Worm (Caenorhabditis elegans) whole organism, L2 larva: Measurements from ENCODE around the gene C06A12.8.

Experiments used
- ama-1 ChIP-seq: fragments of 150-350 bp; optimal IDR thresholded peaks from 2 replicates; lab custom pipeline; 2018; ENCODE audit warnings: inconsistent platforms
- blmp-1 ChIP-seq: sonication (generic microtip); optimal IDR thresholded peaks from 2 replicates; lab custom pipeline; 2017; ENCODE audit warnings: missing genetic modification characterization, mild to moderate bottlenecking, missing compliant biosample characterization, antibody characterized with exemption, moderate library complexity; ENCODE audit not compliant: insufficient read depth
- lin-11 ChIP-seq: fragments of 150-350 bp; sonication (generic microtip); optimal IDR thresholded peaks from 2 replicates; lab custom pipeline; 2014; ENCODE audit warnings: missing biosample characterization, missing genetic modification characterization, inconsistent platforms, mixed read lengths
- nhr-11 ChIP-seq: fragments of 150-350 bp; optimal IDR thresholded peaks from 2 replicates; lab custom pipeline; 2014; ENCODE audit warnings: missing biosample characterization, missing genetic modification characterization
- nhr-12 ChIP-seq: fragments of 150-350 bp; optimal IDR thresholded peaks from 2 replicates; lab custom pipeline; 2014; ENCODE audit warnings: missing biosample characterization, missing genetic modification characterization
- nhr-237 ChIP-seq: fragments of 150-350 bp; optimal IDR thresholded peaks from 2 replicates; lab custom pipeline; 2014; ENCODE audit warnings: missing biosample characterization, missing genetic modification characterization
- nhr-77 ChIP-seq: fragments of 150-350 bp; optimal IDR thresholded peaks from 2 replicates; lab custom pipeline; 2014; ENCODE audit warnings: missing biosample characterization, missing genetic modification characterization
- sem-4 ChIP-seq: fragments of 150-350 bp; optimal IDR thresholded peaks from 2 replicates; lab custom pipeline; 2014; ENCODE audit warnings: missing biosample characterization, missing genetic modification reagents, missing genetic modification characterization
- sma-9 ChIP-seq, 2 experiments: fragments of 150-350 bp in 1 of 2; sonication (generic microtip) in 1 of 2; optimal IDR thresholded peaks; 2 replicates each; lab custom pipeline; 2014 to 2016; ENCODE audit warnings: missing genetic modification characterization in 2 of 2, mild to moderate bottlenecking in 1 of 2, missing biosample characterization in 1 of 2, missing compliant biosample characterization in 1 of 2, missing genetic modification reagents in 1 of 2, moderate library complexity in 1 of 2
- snpc-4 ChIP-seq: fragments of 150-350 bp; optimal IDR thresholded peaks from 2 replicates; lab custom pipeline; 2014; ENCODE audit warnings: missing biosample characterization, missing genetic modification characterization
- unc-39 ChIP-seq: fragments of 150-350 bp; optimal IDR thresholded peaks from 2 replicates; lab custom pipeline; 2014; ENCODE audit warnings: missing biosample characterization, missing genetic modification characterization
- unc-62 ChIP-seq: fragments of 150-350 bp; optimal IDR thresholded peaks from 2 replicates; lab custom pipeline; 2014; ENCODE audit warnings: missing biosample characterization, missing genetic modification reagents, missing genetic modification characterization
- ztf-11 ChIP-seq: sonication (generic microtip); optimal IDR thresholded peaks from 2 replicates; lab custom pipeline; 2017; ENCODE audit warnings: missing biosample characterization, missing genetic modification characterization
- ztf-4 ChIP-seq: fragments of 150-350 bp; optimal IDR thresholded peaks from 2 replicates; lab custom pipeline; 2014; ENCODE audit warnings: missing biosample characterization, missing genetic modification characterization

ce11 chrIV:17387442-17387967 is 49.6 kb upstream of the C06A12.8 start, which contains the start of gene T02D1.8:
- no peak for TF ChIP-seq nhr-237 (tag; lab: Kevin White, UChicago)
- no peak for TF ChIP-seq nhr-12
- TF ChIP-seq unc-62: no peak
- no peak for TF ChIP-seq ama-1 (lab: Kevin White, UChicago)
- TF ChIP-seq sma-9 (GFP tag; optimal IDR thresholded peaks at IDR 0.05; lab: Kevin White, UChicago): no peak
- no peak for TF ChIP-seq sma-9 (tag; optimal IDR thresholded peaks at IDR 0.05; lab: Kevin White, UChicago)
- TF ChIP-seq sem-4 (tag; lab: Kevin White, UChicago): no peak
- TF ChIP-seq blmp-1 (tag; lab: Kevin White, UChicago): no peak
- TF ChIP-seq ztf-11 (tag; lab: Kevin White, UChicago): no peak
- TF ChIP-seq snpc-4 (tag; lab: Kevin White, UChicago): no peak
- TF ChIP-seq lin-11: no peak
- TF ChIP-seq nhr-11: no peak
- no peak for TF ChIP-seq nhr-77 (tag; lab: Kevin White, UChicago)
- TF ChIP-seq unc-39 (tag; lab: Kevin White, UChicago): no peak
- no peak for TF ChIP-seq ztf-4 (tag; lab: Kevin White, UChicago)
